Worm (Caenorhabditis elegans) whole organism, young adult: ENCODE data around the gene C38H2.2.

Source experiments
- B0019.2 ChIP-seq: fragments of 200-800 bp; sonication (Bioruptor generic); conservative IDR thresholded peaks from 2 replicates; pipeline ENCODE4 v1.3.6; 2022; ENCODE audit warnings: missing genetic modification reagents, missing genetic modification characterization, missing compliant biosample characterization
- B0035.1 ChIP-seq: sonication (generic microtip); optimal IDR thresholded peaks from 2 replicates; lab custom pipeline; 2016; ENCODE audit warnings: missing genetic modification characterization, mild to moderate bottlenecking, missing compliant biosample characterization, missing genotype, missing genetic modification reagents
- B0261.1 ChIP-seq: sonication (generic microtip); optimal IDR thresholded peaks from 2 replicates; lab custom pipeline; 2016; ENCODE audit warnings: mild to moderate bottlenecking, missing genetic modification characterization, moderate library complexity, missing compliant biosample characterization
- C17E4.6 ChIP-seq: fragments of 200-800 bp; sonication (Bioruptor generic); IDR thresholded peaks from 2 replicates; pipeline ENCODE4 v1.3.6; 2022; ENCODE audit warnings: missing genetic modification reagents, missing genetic modification characterization, missing compliant biosample characterization
- F10E7.11 ChIP-seq: sonication (generic microtip); optimal IDR thresholded peaks from 2 replicates; lab custom pipeline; 2017; ENCODE audit warnings: mild to moderate bottlenecking, missing genetic modification characterization, moderate library complexity, missing compliant biosample characterization
- F22D6.2 ChIP-seq: sonication (generic microtip); optimal IDR thresholded peaks from 2 replicates; lab custom pipeline; 2016; ENCODE audit warnings: mild to moderate bottlenecking, missing genetic modification characterization, missing compliant biosample characterization
- F33H1.4 ChIP-seq: fragments of 200-800 bp; sonication (Bioruptor generic); IDR thresholded peaks from 2 replicates; pipeline ENCODE4 v1.3.6; 2022; ENCODE audit warnings: missing genetic modification reagents, missing genetic modification characterization, missing compliant biosample characterization
- F49E8.2 ChIP-seq: sonication (generic microtip); optimal IDR thresholded peaks from 3 replicates; lab custom pipeline; 2017; ENCODE audit warnings: missing genetic modification characterization, mild to moderate bottlenecking, missing compliant biosample characterization, antibody characterized with exemption, moderate library complexity; ENCODE audit not compliant: insufficient read depth
- F57C9.4 ChIP-seq: sonication (generic microtip); optimal IDR thresholded peaks from 2 replicates; lab custom pipeline; 2017; ENCODE audit warnings: mild to moderate bottlenecking, missing genetic modification characterization, missing compliant biosample characterization
- T07F8.4 ChIP-seq: sonication (generic microtip); optimal IDR thresholded peaks from 2 replicates; lab custom pipeline; 2016; ENCODE audit warnings: mild to moderate bottlenecking, missing genetic modification characterization, moderate library complexity, missing compliant biosample characterization
- Y56A3A.18 ChIP-seq: fragments of 200-800 bp; sonication (Bioruptor generic); IDR thresholded peaks from 2 replicates; pipeline ENCODE4 v1.3.6; 2022; ENCODE audit warnings: missing genetic modification reagents, missing genetic modification characterization, missing compliant biosample characterization
- Y67H2A.10 ChIP-seq: fragments of 200-800 bp; sonication (Bioruptor generic); conservative IDR thresholded peaks from 2 replicates; pipeline ENCODE4 v1.3.6; 2022; ENCODE audit warnings: missing genetic modification reagents, missing genetic modification characterization, missing compliant biosample characterization
- Y95B8A.8 ChIP-seq: fragments of 200-800 bp; sonication (Bioruptor generic); IDR thresholded peaks from 2 replicates; pipeline ENCODE4 v1.3.6; 2022; ENCODE audit warnings: missing genetic modification reagents, missing genetic modification characterization, missing compliant biosample characterization
- aptf-2 ChIP-seq: fragments of 200-800 bp; sonication (Bioruptor generic); conservative IDR thresholded peaks from 2 replicates; pipeline ENCODE4 v1.3.6; 2022; ENCODE audit warnings: missing genetic modification reagents, missing genetic modification characterization, missing compliant biosample characterization
- aptf-3 ChIP-seq: fragments of 200-800 bp; sonication (Bioruptor generic); IDR thresholded peaks from 2 replicates; pipeline ENCODE4 v1.3.6; 2022; ENCODE audit warnings: missing genetic modification characterization, missing compliant biosample characterization
- attf-3 ChIP-seq: fragments of 200-800 bp; sonication (Bioruptor generic); conservative IDR thresholded peaks from 2 replicates; pipeline ENCODE4 v1.3.6; 2022; ENCODE audit warnings: missing genetic modification reagents, missing genetic modification characterization, missing compliant biosample characterization
- bed-2 ChIP-seq: fragments of 200-800 bp; sonication (Bioruptor generic); IDR thresholded peaks from 2 replicates; pipeline ENCODE4 v1.3.6; 2022; ENCODE audit warnings: missing genetic modification reagents, missing genetic modification characterization, missing compliant biosample characterization
- cebp-1 ChIP-seq, 2 experiments: fragments of 200-800 bp in 1 of 2; sonication (Bioruptor generic) in 1 of 2; sonication (generic microtip) in 1 of 2; IDR thresholded peaks in 1 of 2; optimal IDR thresholded peaks in 1 of 2; 2 replicates each; pipeline versions ENCODE4 v1.3.6 to Lab custom; 2017 to 2022; ENCODE audit warnings: missing compliant biosample characterization in 2 of 2, missing genetic modification characterization in 2 of 2, mild to moderate bottlenecking in 1 of 2, missing genetic modification reagents in 1 of 2, moderate library complexity in 1 of 2
- cebp-2 ChIP-seq: fragments of 200-800 bp; sonication (Bioruptor generic); IDR thresholded peaks from 2 replicates; pipeline ENCODE4 v1.3.6; 2022; ENCODE audit warnings: missing genetic modification characterization, missing compliant biosample characterization
- ceh-40 ChIP-seq: fragments of 200-800 bp; sonication (Bioruptor generic); IDR thresholded peaks from 2 replicates; pipeline ENCODE4 v1.3.6; 2022; ENCODE audit warnings: missing genetic modification characterization, missing compliant biosample characterization
- ceh-58 ChIP-seq: fragments of 200-800 bp; sonication (Bioruptor generic); IDR thresholded peaks from 2 replicates; pipeline ENCODE4 v1.3.6; 2022; ENCODE audit warnings: missing genetic modification characterization, missing compliant biosample characterization
- ceh-79 ChIP-seq: sonication (generic microtip); optimal IDR thresholded peaks from 2 replicates; lab custom pipeline; 2017; ENCODE audit warnings: mild to moderate bottlenecking, missing genetic modification characterization, missing compliant biosample characterization
- ceh-91 ChIP-seq: fragments of 200-800 bp; sonication (Bioruptor generic); IDR thresholded peaks from 2 replicates; pipeline ENCODE4 v1.3.6; 2022; ENCODE audit warnings: missing genetic modification reagents, missing genetic modification characterization, missing compliant biosample characterization
- dpl-1 ChIP-seq: fragments of 150-350 bp; optimal IDR thresholded peaks from 2 replicates; lab custom pipeline; 2014; ENCODE audit warnings: missing biosample characterization, missing genetic modification reagents, missing genetic modification characterization
- efl-1 ChIP-seq: fragments of 150-350 bp; optimal IDR thresholded peaks from 2 replicates; lab custom pipeline; 2014; ENCODE audit warnings: missing biosample characterization, missing genetic modification reagents, missing genetic modification characterization
- ets-4 ChIP-seq: fragments of 200-800 bp; sonication (Bioruptor generic); optimal IDR thresholded peaks from 2 replicates; lab custom pipeline; 2018; ENCODE audit warnings: mild to moderate bottlenecking, missing genetic modification characterization, missing compliant biosample characterization
- fkh-3 ChIP-seq: sonication (generic microtip); optimal IDR thresholded peaks from 2 replicates; lab custom pipeline; 2016; ENCODE audit warnings: mild to moderate bottlenecking, missing genetic modification characterization, missing compliant biosample characterization
- hlh-12 ChIP-seq: sonication (generic microtip); optimal IDR thresholded peaks from 2 replicates; lab custom pipeline; 2016; ENCODE audit warnings: missing genetic modification characterization, missing compliant biosample characterization
- hlh-26 ChIP-seq: fragments of 200-800 bp; sonication (Bioruptor generic); conservative IDR thresholded peaks from 2 replicates; pipeline ENCODE4 v1.3.6; 2022; ENCODE audit warnings: missing genetic modification reagents, missing genetic modification characterization, missing compliant biosample characterization
- hmg-1.2 ChIP-seq: fragments of 200-800 bp; sonication (Bioruptor generic); IDR thresholded peaks from 2 replicates; pipeline ENCODE4 v1.3.6; 2022; ENCODE audit warnings: missing genetic modification reagents, missing genetic modification characterization, missing compliant biosample characterization
- hsf-1 ChIP-seq: fragments of 200-800 bp; sonication (Bioruptor generic); IDR thresholded peaks from 2 replicates; pipeline ENCODE4 v1.3.6; 2022; ENCODE audit warnings: missing genetic modification reagents, missing genetic modification characterization, missing compliant biosample characterization
- let-607 ChIP-seq, 2 experiments: fragments of 200-800 bp in 1 of 2; sonication (Bioruptor generic) in 1 of 2; sonication (generic microtip) in 1 of 2; optimal IDR thresholded peaks; 2 replicates each; lab custom pipeline; 2016 to 2018; ENCODE audit warnings: mild to moderate bottlenecking in 2 of 2, missing compliant biosample characterization in 2 of 2, missing genetic modification characterization in 2 of 2, moderate library complexity in 2 of 2, missing genotype in 1 of 2
- lsy-27 ChIP-seq: sonication (generic microtip); optimal IDR thresholded peaks from 2 replicates; lab custom pipeline; 2017; ENCODE audit warnings: missing genetic modification characterization, mild to moderate bottlenecking, missing compliant biosample characterization, antibody characterized with exemption, missing genotype, borderline replicate concordance; ENCODE audit not compliant: insufficient read depth
- madf-8 ChIP-seq: fragments of 200-800 bp; sonication (Bioruptor generic); conservative IDR thresholded peaks from 2 replicates; pipeline ENCODE4 v1.3.6; 2022; ENCODE audit warnings: missing genetic modification reagents, missing genetic modification characterization, missing compliant biosample characterization
- mel-28 ChIP-seq: sonication (generic microtip); optimal IDR thresholded peaks from 2 replicates; lab custom pipeline; 2016; ENCODE audit warnings: borderline replicate concordance, mild to moderate bottlenecking, missing genetic modification characterization, missing compliant biosample characterization
- mxl-1 ChIP-seq: sonication (generic microtip); optimal IDR thresholded peaks from 2 replicates; lab custom pipeline; 2016; ENCODE audit warnings: missing genetic modification characterization, missing compliant biosample characterization
- nhr-120 ChIP-seq: fragments of 200-800 bp; sonication (Bioruptor generic); IDR thresholded peaks from 2 replicates; pipeline ENCODE4 v1.3.6; 2022; ENCODE audit warnings: missing genetic modification characterization, missing compliant biosample characterization
- nhr-27 ChIP-seq: fragments of 200-800 bp; sonication (Bioruptor generic); optimal IDR thresholded peaks from 2 replicates; lab custom pipeline; 2018; ENCODE audit warnings: mild to moderate bottlenecking, missing genetic modification characterization, moderate library complexity, missing compliant biosample characterization
- nhr-90 ChIP-seq: sonication (generic microtip); optimal IDR thresholded peaks from 2 replicates; lab custom pipeline; 2016; ENCODE audit warnings: missing genotype, mild to moderate bottlenecking, missing genetic modification characterization, missing compliant biosample characterization
- pha-4 ChIP-seq: fragments of 150-350 bp; sonication (generic microtip); optimal IDR thresholded peaks from 2 replicates; lab custom pipeline; 2014; ENCODE audit warnings: missing biosample characterization, missing genetic modification reagents, missing genetic modification characterization
- snpc-1.3 ChIP-seq: sonication (generic microtip); optimal IDR thresholded peaks from 2 replicates; lab custom pipeline; 2017; ENCODE audit warnings: missing genetic modification characterization, mild to moderate bottlenecking, missing compliant biosample characterization, antibody characterized with exemption, moderate library complexity, missing genotype, missing genetic modification reagents; ENCODE audit not compliant: insufficient read depth
- xnd-1 ChIP-seq: sonication (generic microtip); optimal IDR thresholded peaks from 2 replicates; lab custom pipeline; 2016; ENCODE audit warnings: missing genotype, missing genetic modification reagents, missing genetic modification characterization, missing compliant biosample characterization
- zfh-2 ChIP-seq: fragments of 200-800 bp; sonication (Bioruptor generic); conservative IDR thresholded peaks from 2 replicates; pipeline ENCODE4 v1.3.6; 2022; ENCODE audit warnings: missing genetic modification reagents, missing genetic modification characterization, missing compliant biosample characterization
- ztf-28 ChIP-seq: fragments of 200-800 bp; sonication (Bioruptor generic); IDR thresholded peaks from 2 replicates; pipeline ENCODE4 v1.3.6; 2022; ENCODE audit warnings: missing genetic modification reagents, missing genetic modification characterization, missing compliant biosample characterization

C38H2.2 gene

DNA sequence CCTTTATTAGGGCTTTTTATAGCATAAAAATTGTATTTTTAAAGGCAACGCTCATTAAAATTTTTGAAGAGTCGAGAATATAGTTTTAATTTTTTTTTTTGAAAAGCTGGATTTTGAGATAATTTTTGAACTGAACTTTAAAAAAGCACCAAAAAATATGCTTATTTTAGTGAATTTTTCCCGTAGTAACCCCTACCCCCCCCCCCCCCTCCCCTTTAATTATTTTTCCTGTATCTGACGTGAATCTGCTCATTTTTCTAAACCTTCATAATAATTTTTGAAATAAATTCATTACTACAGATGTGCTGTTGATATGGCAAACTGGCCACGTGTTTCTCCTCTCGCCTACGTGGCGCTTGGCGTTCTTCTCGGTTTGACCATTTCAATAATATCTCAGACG is at the start of gene C38H2.2:
TSS of gene C38H2.2 (plus strand) at position 301 of the 400 bp plus-strand sequence.
- no peak for TF ChIP-seq F57C9.4 (tag; lab: Kevin White, UChicago)
- no peak for TF ChIP-seq B0035.1
- TF ChIP-seq Y67H2A.10 = no peak

DNA sequence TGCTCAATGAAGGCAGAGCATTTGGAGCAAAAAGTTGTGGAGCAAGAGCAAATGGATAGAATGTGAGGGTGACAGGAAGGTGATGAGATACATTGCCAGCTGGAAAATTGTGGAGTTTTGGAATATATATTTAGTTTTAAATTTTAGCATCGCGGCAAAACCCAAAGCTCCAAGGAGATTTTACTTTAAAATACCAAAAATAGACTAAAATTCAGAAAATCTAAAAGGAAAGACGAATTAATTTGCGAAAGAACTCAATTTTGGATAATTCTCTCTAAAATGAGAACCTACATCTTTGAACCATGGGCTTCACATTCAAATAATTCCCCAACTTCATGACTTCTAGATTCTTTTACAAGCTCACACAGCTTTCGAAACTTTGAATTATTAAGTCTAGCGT is 49.0 kb upstream of the C38H2.2 start, which contains the start of gene T07C4.12:
TSS of gene T07C4.12 (minus strand) at position 101 of the 400 bp plus-strand sequence.
- TF ChIP-seq hmg-1.2 (GFP tag; lab: Robert Waterston, UW) (no peak), dpl-1 (GFP tag; lab: Kevin White, UChicago) (no peak), madf-8 (no peak), ztf-28 (no peak), F22D6.2 (tag; lab: Kevin White, UChicago) (no peak), nhr-27 (tag; lab: Kevin White, UChicago) (no peak), fkh-3 (no peak), efl-1 (GFP tag; lab: Kevin White, UChicago) (no peak), cebp-2 (no peak), zfh-2 (GFP tag; lab: Robert Waterston, UW) (no peak), mel-28 (tag; lab: Kevin White, UChicago) (no peak), B0261.1 (no peak), hsf-1 (GFP tag; lab: Robert Waterston, UW) (no peak), let-607 (tag; optimal IDR thresholded peaks at IDR 0.05; lab: Kevin White, UChicago) (no peak), F33H1.4 (GFP tag; lab: Robert Waterston, UW) (no peak), F57C9.4 (tag; lab: Kevin White, UChicago) (no peak), nhr-90 (tag; lab: Kevin White, UChicago) (no peak)

DNA sequence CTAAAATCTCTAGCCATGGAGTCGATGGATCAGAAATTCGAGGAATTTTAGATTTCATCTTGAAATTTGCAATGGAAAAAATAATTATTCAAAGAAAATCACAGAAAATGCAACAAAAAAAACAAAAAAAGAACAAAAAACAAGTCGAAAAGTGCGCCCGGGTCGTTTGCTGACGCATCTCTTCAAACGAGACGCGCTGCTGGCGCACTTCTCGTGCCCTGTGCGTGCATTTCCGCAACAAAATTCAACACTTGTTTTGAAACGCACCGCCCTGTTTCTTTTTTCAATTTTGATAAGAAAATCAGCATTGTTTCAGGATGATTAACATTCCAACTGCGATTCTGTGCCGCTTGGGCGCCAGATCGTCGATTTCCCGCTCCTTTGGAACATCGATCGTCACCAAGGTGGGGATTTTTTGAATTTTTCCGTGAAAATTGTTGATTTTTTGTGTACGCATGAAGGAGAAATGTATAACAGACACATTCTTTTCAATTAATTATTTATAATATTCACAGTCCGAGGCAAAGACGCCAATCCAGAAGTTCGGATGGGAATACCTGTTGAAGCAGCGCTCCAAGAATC is 47.5 kb upstream of the C38H2.2 start, which contains the start of the genes jmjd-4 and mev-1:
TSS of gene jmjd-4 (minus strand) at position 58 of the 582 bp plus-strand sequence.
TSS of gene mev-1 (plus strand) at position 317 of the 582 bp plus-strand sequence.
- TF ChIP-seq attf-3 (GFP tag; lab: Robert Waterston, UW) (no peak), lsy-27 (tag; lab: Kevin White, UChicago) (no peak), snpc-1.3 (tag; lab: Kevin White, UChicago) (no peak), Y95B8A.8 (GFP tag; lab: Robert Waterston, UW) (no peak), ceh-91 (GFP tag; lab: Robert Waterston, UW) (peak; percentile 53), fkh-3 (no peak), aptf-2 (GFP tag; lab: Robert Waterston, UW) (no peak), aptf-3 (GFP tag; lab: Robert Waterston, UW) (no peak), hmg-1.2 (GFP tag; lab: Robert Waterston, UW) (peak; percentile 67), nhr-120 (no peak), pha-4 (tag; lab: Kevin White, UChicago) (peak; percentile 66), mxl-1 (tag; lab: Kevin White, UChicago) (no peak), hlh-26 (GFP tag; lab: Robert Waterston, UW) (no peak), ceh-79 (tag; lab: Kevin White, UChicago) (peak; percentile 52), B0019.2 (GFP tag; lab: Robert Waterston, UW) (no peak), Y56A3A.18 (GFP tag; lab: Robert Waterston, UW) (peak; percentile 58; the same call in 1 of the 2 replicates), C17E4.6 (GFP tag; lab: Robert Waterston, UW) (peak; percentile 64; the same call in 1 of the 2 replicates), F49E8.2 (tag; lab: Kevin White, UChicago) (no peak), xnd-1 (peak; percentile 76), cebp-1 (GFP tag; IDR thresholded peaks at IDR 0.05; lab: Robert Waterston, UW) (0 out of 2 replicates have a peak, but pooled peaks have one; percentile 32), cebp-1 (tag; optimal IDR thresholded peaks at IDR 0.05; lab: Kevin White, UChicago) (peak; percentile 89), ets-4 (GFP tag; lab: Kevin White, UChicago) (peak; percentile 70), T07F8.4 (tag; lab: Kevin White, UChicago) (no peak), bed-2 (GFP tag; lab: Robert Waterston, UW) (0 out of 2 replicates have a peak, but pooled peaks have one; percentile 12), hsf-1 (GFP tag; lab: Robert Waterston, UW) (peak; percentile 67), F10E7.11 (tag; lab: Kevin White, UChicago) (no peak), hlh-12 (no peak), zfh-2 (GFP tag; lab: Robert Waterston, UW) (peak; percentile 84), ceh-40 (GFP tag; lab: Robert Waterston, UW) (no peak), ceh-58 (GFP tag; lab: Robert Waterston, UW) (no peak)
